Worm (Caenorhabditis elegans): ENCODE measurements around the gene nhr-230.

ce11 chrV:18821569-18821968 is 25.0 kb upstream of the nhr-230 start:
- TF ChIP-seq W03F9.2 (tag; optimal IDR thresholded peaks at IDR 0.05) = no peak
- no peak for TF ChIP-seq him-1 (tag; optimal IDR thresholded peaks at IDR 0.05)
- no peak for TF ChIP-seq dao-5 (tag; optimal IDR thresholded peaks at IDR 0.05)
